Fruit fly (Drosophila melanogaster) ovary, adult (tissue): ENCODE data around the gene brv3.

Experiments used
- CG17801 ChIP-seq: fragments of 200-800 bp; optimal IDR thresholded peaks from 2 replicates; lab custom pipeline; 2019; ENCODE audit warnings: missing biosample characterization, mild to moderate bottlenecking, missing genetic modification characterization, moderate library complexity; ENCODE audit not compliant: partially characterized antibody

The brv3 gene

DNA sequence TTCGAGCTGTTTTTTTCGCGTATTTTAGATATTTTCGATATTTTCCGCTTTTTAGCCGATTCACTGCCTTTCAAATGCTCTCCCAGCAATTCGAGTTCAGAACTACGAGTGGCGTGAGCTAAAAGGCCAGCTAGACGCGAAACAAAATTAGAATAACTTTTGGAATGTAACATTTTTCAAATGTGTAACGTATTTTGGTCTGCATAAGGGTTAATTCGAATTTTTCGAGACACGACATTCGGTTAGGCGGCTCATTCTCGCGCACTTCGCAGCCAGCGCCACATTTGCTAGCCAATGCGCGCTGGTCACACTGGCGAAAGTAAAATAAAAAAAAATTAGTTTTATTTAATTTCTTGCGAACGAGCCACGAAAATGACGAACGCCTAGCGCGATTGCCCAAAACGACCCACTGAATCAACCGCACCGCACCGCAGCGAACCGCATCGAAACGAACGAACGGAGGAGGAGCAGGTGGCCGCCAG, at the start of gene brv3, which contains the start of gene Pi4KIIIalpha:
brv3 (minus strand) TSS at position 51 of the 482 bp plus-strand sequence.
Pi4KIIIalpha (plus strand) TSS at position 280 of the 482 bp plus-strand sequence.
- no peak for TF ChIP-seq CG17801 (GFP tag; lab: Kevin White, UChicago)

DNA sequence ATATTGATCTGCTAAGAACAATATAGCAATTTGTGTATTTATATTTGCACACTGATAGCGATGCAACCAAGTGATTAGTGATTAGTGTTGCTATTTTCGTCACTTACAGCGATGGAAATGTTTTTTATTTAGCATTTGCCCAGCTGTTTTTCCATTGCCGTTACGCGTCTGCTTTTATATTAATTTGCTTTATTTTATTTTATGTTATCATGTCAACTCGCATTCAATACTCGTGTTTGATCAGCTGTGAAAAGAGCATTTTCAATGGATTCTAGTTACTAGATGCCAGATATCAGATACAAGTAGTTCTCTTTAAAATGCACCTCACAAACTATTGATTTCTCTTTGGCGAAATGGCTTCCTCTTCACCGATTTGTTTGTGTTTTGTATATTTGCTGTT, 39.0 kb upstream of the brv3 start:
- TF ChIP-seq CG17801 (GFP tag; lab: Kevin White, UChicago), result no peak

DNA sequence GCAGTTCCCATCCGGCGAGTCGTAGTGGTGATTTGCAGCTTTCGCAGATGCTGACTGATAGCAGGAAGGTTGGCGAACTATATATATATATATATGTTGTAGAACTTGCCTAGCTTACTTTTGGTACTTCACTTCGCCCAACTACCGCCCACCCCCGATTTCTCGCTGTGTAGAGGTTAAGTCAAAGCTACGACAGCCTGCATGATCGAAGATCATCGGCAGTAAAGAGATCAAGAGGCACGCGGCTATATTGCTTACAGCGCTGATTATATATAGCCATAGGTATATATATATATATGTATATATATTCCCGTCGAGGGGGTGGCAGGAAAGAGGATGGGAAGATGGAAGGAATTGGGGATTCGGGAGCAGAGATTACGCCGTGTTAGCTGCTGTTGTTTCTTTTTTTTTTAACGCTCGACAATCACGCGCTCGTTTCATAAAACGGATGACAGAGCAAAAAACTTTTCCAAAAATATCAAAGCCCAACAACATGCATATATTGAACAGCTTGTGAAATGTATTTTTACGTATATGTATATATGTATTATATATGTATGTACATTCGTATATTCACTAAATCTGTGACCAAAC, 38.3 kb upstream of the brv3 start:
- TF ChIP-seq CG17801 (GFP tag; lab: Kevin White, UChicago), result no peak

DNA sequence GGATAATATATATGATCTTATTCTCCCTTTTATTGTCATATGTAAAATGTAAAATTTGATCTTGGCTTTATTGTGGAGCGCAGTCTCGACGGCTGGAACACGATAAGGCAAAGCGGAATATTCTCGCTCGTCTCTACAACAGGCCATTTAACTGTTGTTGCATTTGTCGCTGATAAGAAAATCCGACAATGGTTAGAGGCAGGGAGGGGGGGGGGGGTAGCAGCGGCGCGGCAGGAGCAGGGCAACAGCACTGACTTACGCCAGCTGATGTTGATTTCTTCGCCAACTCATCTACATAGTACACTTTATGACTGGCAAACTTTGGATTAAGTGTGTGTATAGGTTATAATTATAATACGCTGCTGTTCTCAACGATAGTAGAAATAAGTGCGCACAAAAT, 37.4 kb upstream of the brv3 start:
- TF ChIP-seq CG17801 (GFP tag; lab: Kevin White, UChicago), result peak; percentile 17

DNA sequence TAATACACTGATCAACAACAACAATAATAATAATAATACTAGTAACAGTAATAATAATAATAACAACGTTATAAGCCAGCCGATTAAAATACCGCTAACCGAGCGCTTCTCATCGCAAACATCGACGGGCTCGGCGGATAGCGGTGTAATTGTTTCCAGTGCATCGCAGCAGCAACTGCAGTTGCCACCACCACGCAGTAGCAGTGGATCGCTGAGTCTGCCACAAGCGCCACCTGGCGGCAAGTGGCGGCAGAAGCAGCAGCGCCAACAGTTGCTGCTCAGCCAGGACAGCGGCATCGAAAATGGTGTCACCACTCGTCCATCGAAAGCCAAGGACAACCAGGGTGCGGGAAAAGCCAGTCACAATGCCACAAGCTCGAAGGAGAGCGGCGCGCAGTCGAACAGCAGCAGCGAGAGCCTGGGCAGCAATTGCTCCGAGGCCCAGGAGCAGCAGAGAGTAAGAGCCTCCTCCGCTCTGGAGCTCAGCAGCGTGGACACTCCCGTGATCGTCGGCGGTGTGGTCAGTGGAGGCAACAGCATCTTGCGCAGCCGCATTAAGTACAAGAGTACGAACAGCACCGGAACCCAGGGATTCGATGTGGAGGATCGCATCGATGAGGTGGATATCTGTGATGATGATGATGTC, 35.2 kb upstream of the brv3 start:
- TF ChIP-seq CG17801 (GFP tag; lab: Kevin White, UChicago), result no peak

DNA sequence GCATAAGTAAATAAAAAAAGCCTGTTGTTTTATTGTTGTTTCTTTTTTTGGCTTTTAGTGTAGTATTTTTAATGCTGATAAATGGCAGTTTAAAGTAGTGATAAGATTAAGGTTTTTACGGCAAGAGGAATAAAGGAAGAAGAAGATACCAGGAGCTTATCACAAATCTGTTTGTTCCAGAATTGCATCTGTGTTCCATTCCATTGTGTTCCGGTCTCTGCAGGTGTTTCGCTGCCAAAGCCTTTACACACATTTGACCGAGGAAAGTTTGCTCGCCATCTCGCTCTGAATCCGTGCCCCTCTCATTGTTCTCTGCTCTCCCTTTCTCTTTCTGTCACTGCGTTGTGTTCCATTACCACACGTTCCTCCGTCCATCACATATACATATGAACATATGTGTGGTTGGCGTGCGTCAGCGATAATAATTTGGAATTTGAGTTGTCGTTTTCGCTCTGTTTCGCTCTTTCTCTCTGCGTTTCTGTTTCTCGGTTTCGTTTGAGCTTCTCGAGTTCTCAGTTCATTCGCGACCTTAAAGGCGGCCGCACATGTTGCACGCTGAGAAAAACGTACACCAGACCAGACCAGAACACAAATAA, 34.0 kb upstream of the brv3 start:
- peak; percentile 5 for TF ChIP-seq CG17801 (GFP tag; lab: Kevin White, UChicago)

DNA sequence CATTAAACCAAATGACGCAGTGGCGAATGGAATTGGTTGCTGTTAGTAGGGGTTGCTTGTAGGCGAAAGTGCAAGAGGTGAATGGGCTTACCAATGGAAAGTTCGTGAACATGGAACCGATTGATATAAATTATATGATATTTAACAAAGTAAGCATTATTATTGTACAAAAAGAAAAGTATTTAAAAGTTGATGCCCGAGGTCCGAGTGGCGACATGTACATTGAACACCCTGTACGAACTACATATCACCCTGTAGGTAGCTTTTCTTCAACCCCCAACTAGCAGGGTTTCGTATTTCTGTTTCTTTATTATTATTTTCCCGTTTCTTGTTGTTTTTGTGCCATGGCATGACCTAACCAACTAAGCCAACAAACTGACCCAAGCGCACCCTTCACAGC, 32.8 kb upstream of the brv3 start:
- no peak for TF ChIP-seq CG17801 (GFP tag; lab: Kevin White, UChicago)

DNA sequence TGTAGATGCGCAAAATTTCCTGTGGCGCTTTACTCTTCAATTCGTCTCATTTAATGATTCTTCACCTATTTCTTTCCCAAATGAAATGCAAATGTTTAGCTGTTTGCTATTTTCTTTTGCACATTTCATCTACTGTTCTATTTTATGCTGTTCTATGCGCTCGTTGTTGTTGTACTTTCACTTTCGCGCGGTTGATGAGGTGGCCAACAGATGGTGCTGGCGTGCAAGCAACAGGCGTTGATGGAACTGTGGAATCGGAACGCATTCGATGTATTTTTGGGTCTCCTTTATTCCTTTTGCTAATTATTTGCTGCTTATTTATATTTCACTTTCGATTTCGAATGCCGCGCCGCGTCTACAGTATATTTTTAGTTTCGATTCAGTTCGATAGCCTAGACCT, 31.6 kb upstream of the brv3 start:
- TF ChIP-seq CG17801 (GFP tag; lab: Kevin White, UChicago), result no peak

DNA sequence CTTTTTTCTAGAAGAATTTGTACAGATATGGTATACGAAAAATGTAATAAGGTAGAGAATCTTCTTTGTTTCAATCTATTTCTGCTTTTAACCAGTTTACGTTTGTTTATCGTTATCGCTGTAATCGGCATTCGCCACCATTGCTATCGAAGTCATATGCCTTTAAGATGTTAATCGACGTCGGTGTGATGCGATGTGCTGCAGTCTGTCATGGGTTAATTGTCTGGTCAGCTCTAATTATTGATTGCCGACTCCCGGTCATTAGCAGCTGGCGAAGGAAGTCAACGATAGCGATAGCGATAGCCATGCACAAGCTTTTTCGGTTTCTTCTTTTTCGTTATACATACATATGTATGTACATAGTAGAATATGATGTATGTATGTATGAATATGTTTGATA, 31.1 kb upstream of the brv3 start:
- TF ChIP-seq CG17801 (GFP tag; lab: Kevin White, UChicago), result no peak

DNA sequence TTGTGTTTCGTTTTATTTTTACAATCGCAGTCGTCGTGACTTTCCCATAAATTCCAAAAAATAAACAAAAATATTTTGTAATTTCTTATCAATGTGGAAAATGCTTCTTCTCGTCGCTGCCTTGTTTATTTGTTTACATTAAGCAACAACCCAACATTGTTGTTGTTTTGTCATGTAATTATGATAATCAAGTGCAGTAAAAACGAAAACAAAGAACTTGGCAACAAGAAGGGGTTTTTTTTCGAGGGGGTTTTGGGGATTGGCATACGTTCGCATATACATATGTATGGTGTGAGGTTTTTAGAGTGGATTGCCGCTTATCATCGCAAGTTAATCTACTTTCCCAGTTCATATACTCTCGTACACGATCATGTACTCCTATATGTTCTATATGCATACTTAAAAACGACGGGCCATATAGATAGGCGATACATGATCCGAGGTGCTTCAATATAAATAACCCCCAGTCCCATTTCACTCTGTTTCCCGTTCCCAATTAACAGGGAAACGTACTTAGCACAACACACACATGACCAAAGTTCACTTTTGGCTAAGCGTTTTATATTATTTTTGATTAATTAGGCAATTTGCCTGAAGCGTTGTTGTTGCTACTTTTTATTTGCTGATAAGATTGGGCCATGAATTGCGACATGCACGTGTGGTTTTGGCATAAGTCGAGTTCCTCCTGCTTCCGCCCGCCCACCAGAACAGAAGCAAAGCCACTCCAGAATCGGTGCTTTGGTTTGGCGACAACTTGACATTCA, 29.3 kb upstream of the brv3 start:
- TF ChIP-seq CG17801 (GFP tag; lab: Kevin White, UChicago), result peak; percentile 72

DNA sequence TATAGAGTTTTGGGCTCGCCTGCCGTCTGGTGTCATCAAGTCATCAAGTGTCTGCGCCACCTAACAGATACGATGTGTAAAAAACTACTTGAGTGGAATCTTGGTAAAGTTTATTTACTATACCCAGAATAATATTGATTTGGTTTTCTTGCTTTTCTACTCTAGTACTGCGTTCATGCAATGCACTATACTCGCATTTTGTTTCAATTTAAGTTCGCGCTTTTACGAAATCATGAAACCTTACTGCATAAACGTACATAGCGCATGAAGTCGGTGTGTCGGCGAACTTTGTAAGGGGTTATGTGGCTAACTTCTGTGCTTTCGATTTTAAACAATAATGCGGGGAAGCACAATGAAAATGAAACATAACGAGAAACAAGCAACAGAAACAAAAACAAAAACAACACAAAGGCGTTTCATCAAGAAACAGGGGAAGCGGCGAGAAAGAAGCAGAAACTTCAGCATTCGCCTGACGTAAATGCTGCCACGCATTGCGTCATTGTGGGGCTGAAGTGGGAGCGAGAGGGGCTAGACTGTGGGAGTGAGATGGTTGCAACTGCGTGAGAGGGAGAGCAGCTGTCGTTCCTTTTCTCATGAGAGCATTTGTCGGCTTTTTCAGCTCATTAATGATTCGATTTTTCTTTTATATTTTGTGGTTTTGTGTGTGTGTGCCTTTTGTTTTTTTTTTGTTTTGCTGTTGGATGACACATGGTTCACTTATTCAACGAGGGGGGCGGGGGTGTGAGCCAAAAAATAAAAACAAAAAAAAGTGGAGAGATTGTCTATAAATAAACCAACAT, 27.9 kb upstream of the brv3 start:
- no peak for TF ChIP-seq CG17801 (GFP tag; lab: Kevin White, UChicago)

DNA sequence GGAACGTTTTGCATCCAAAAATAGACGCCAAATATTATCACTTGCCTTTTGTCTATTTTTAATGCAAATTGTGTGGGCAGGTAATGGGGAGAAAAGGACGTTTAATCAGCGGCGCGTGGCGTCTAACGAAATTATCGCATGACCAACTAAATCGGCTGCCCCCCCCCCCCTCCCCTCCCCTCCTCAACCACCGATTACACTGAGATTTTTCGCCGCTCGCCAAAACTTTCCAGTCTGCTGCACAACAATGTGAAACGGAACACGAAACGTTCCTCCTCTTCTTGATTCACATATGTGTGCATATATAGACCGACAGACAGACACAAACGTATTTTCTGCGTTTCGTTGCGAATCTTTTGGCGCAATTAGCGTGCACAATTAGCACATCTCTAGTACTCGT, 26.8 kb upstream of the brv3 start:
- no peak for TF ChIP-seq CG17801 (GFP tag; lab: Kevin White, UChicago)

DNA sequence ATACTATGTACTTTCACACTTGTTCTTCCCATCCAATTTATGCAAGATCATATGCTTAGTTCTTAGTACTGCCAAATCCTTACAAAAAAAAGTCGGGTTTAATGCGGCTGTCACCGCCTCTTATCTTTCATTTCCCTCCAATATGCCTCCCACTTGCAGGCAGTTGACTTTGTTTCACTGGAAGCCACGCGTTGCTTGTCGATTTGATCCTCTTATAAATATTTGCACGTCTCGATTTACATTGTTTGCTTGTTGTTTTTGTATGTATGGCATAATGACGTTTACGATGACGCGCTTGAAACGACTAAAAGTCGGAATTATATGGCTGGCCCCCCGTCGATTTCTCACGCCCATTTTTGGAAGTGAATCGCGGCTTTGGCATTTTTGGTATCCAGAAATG, 24.6 kb upstream of the brv3 start:
- TF ChIP-seq CG17801 (GFP tag; lab: Kevin White, UChicago), result no peak

DNA sequence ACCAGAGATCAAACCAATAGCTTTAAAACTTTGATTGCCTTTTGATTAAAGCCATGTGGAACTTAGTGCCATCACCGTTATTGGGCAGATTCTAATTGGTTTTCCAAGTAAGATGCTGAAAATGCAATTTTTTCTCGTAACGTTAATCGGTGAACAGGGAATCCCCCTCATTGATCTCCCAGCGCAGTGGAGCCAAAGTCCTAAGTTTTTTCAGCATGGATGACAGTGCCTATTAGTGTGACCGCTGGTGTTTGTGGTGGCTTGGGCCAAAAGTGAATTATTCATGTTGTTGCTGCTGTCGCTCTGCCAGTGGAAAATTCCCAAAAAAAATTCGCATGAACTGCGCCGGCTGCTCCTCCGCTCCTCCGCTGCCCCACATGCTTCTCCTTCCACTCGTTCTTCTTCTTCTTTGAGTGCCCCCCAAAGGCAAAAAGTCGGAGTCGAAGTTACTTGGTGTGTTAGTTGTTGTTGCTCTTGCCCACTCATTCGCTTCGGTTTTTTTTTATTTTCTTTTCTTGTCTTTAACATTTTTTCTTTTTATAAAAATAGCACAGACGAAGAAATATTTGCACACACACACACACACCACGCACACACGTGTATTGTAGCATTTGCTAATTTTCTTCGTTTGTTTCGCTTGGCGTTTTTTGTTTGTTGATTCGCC, 23.7 kb upstream of the brv3 start:
- no peak for TF ChIP-seq CG17801 (GFP tag; lab: Kevin White, UChicago)
